Worm (Caenorhabditis elegans) whole organism, L1 larva: ENCODE data around the gene nhr-211.
A peak's percentile ranks its signal among the peaks of the same experiment; 100 is the strongest.

Experiments used
- C04F5.9 ChIP-seq: sonication (generic microtip); optimal IDR thresholded peaks from 2 replicates; lab custom pipeline; 2016; ENCODE audit warnings: missing genetic modification characterization, missing compliant biosample characterization
- C16A3.4 ChIP-seq: fragments of 150-350 bp; optimal IDR thresholded peaks from 2 replicates; lab custom pipeline; 2014; ENCODE audit warnings: missing biosample characterization, missing genetic modification characterization
- Y116A8C.19 ChIP-seq: sonication (generic microtip); optimal IDR thresholded peaks from 2 replicates; lab custom pipeline; 2016; ENCODE audit warnings: missing compliant biosample characterization, missing genetic modification characterization, borderline replicate concordance
- alr-1 ChIP-seq: fragments of 200-800 bp; sonication (Bioruptor generic); optimal IDR thresholded peaks from 2 replicates; lab custom pipeline; 2018; ENCODE audit warnings: borderline replicate concordance, mild to moderate bottlenecking, missing genetic modification characterization, missing compliant biosample characterization
- aly-2 ChIP-seq: fragments of 150-350 bp; optimal IDR thresholded peaks from 2 replicates; lab custom pipeline; 2014; ENCODE audit warnings: missing biosample characterization, missing genetic modification characterization
- ama-1 ChIP-seq: fragments of 150-350 bp; optimal IDR thresholded peaks from 2 replicates; lab custom pipeline; 2014
- ceh-63 ChIP-seq: fragments of 200-800 bp; sonication (Bioruptor generic); optimal IDR thresholded peaks from 2 replicates; lab custom pipeline; 2018; ENCODE audit warnings: mild to moderate bottlenecking, missing genetic modification characterization, missing compliant biosample characterization
- ceh-82 ChIP-seq, 3 experiments: fragments of 150-350 bp in 1 of 3; sonication (generic microtip) in 2 of 3; optimal IDR thresholded peaks; 2 replicates each; lab custom pipeline; 2014 to 2017; ENCODE audit warnings: missing biosample characterization in 3 of 3, missing genetic modification characterization in 3 of 3
- ceh-88 ChIP-seq: fragments of 200-800 bp; sonication (Bioruptor generic); IDR thresholded peaks from 2 replicates; pipeline ENCODE4 v1.3.6; 2022; ENCODE audit warnings: missing genetic modification characterization, missing compliant biosample characterization
- ces-1 ChIP-seq: fragments of 150-350 bp; optimal IDR thresholded peaks from 2 replicates; lab custom pipeline; 2014; ENCODE audit warnings: missing biosample characterization, missing genetic modification reagents, missing genetic modification characterization
- dpl-1 ChIP-seq, 3 experiments: fragments of 150-350 bp in 2 of 3; sonication (generic microtip) in 1 of 3; optimal IDR thresholded peaks; 2 replicates each; lab custom pipeline; 2014 to 2017; ENCODE audit warnings: missing biosample characterization in 3 of 3, missing genetic modification characterization in 3 of 3, missing genetic modification reagents in 3 of 3
- egl-13 ChIP-seq: sonication (generic microtip); optimal IDR thresholded peaks from 2 replicates; lab custom pipeline; 2016; ENCODE audit warnings: missing genotype, missing genetic modification reagents, missing genetic modification characterization, missing compliant biosample characterization
- egl-27 ChIP-seq, 2 experiments: fragments of 150-350 bp in 1 of 2; sonication (generic microtip); optimal IDR thresholded peaks; 3 replicates each; lab custom pipeline; 2017 to 2018; ENCODE audit warnings: missing biosample characterization in 2 of 2, missing genetic modification characterization in 2 of 2, missing genetic modification reagents in 2 of 2
- elt-3 ChIP-seq, 6 experiments: fragments of 150-350 bp in 1 of 6; sonication (generic microtip); optimal IDR thresholded peaks; 2 replicates each; lab custom pipeline; 2017 to 2018; ENCODE audit warnings: missing biosample characterization in 6 of 6, missing genetic modification characterization in 6 of 6, inconsistent platforms in 1 of 6
- fkh-4 ChIP-seq: sonication (generic microtip); optimal IDR thresholded peaks from 2 replicates; lab custom pipeline; 2016; ENCODE audit warnings: missing compliant biosample characterization, missing genetic modification characterization, borderline replicate concordance
- grh-1 ChIP-seq: fragments of 200-800 bp; sonication (Bioruptor generic); IDR thresholded peaks from 2 replicates; pipeline ENCODE4 v1.3.6; 2022; ENCODE audit warnings: missing genetic modification reagents, missing genetic modification characterization, missing compliant biosample characterization
- hpl-2 ChIP-seq: fragments of 150-350 bp; optimal IDR thresholded peaks from 2 replicates; lab custom pipeline; 2014; ENCODE audit warnings: missing biosample characterization, missing genetic modification reagents, missing genetic modification characterization
- irx-1 ChIP-seq: sonication (generic microtip); optimal IDR thresholded peaks from 2 replicates; lab custom pipeline; 2016; ENCODE audit warnings: missing genetic modification characterization, missing compliant biosample characterization
- lin-35 ChIP-seq, 2 experiments: fragments of 150-350 bp; optimal IDR thresholded peaks; 2 replicates each; lab custom pipeline; 2014; ENCODE audit warnings: missing biosample characterization in 2 of 2, missing genetic modification characterization in 2 of 2, missing genetic modification reagents in 2 of 2
- lir-3 ChIP-seq: sonication (generic microtip); optimal IDR thresholded peaks from 2 replicates; lab custom pipeline; 2016; ENCODE audit warnings: mild to moderate bottlenecking, missing genetic modification characterization, moderate library complexity, missing compliant biosample characterization; ENCODE audit not compliant: poor library complexity
- mab-9 ChIP-seq: fragments of 200-800 bp; sonication (Bioruptor generic); IDR thresholded peaks from 2 replicates; pipeline ENCODE4 v1.3.6; 2022; ENCODE audit warnings: missing genetic modification reagents, missing genetic modification characterization, missing compliant biosample characterization
- mdl-1 ChIP-seq, 2 experiments: fragments of 150-350 bp; optimal IDR thresholded peaks; 2 replicates each; lab custom pipeline; 2014 to 2017; ENCODE audit warnings: missing biosample characterization in 2 of 2, missing genetic modification characterization in 2 of 2, inconsistent platforms in 1 of 2
- mef-2 ChIP-seq: fragments of 150-350 bp; optimal IDR thresholded peaks from 2 replicates; lab custom pipeline; 2014; ENCODE audit warnings: missing biosample characterization, missing genetic modification characterization
- mep-1 ChIP-seq: fragments of 150-350 bp; optimal IDR thresholded peaks from 2 replicates; lab custom pipeline; 2014; ENCODE audit warnings: missing biosample characterization, missing genetic modification characterization
- nhr-11 ChIP-seq: fragments of 150-350 bp; optimal IDR thresholded peaks from 2 replicates; lab custom pipeline; 2014; ENCODE audit warnings: missing biosample characterization, missing genetic modification characterization
- nhr-20 ChIP-seq: sonication (generic microtip); optimal IDR thresholded peaks from 2 replicates; lab custom pipeline; 2016; ENCODE audit warnings: mild to moderate bottlenecking, missing genetic modification characterization, missing compliant biosample characterization
- nhr-237 ChIP-seq: fragments of 150-350 bp; optimal IDR thresholded peaks from 2 replicates; lab custom pipeline; 2014; ENCODE audit warnings: missing biosample characterization, missing genetic modification characterization
- nhr-71 ChIP-seq: sonication (generic microtip); optimal IDR thresholded peaks from 2 replicates; lab custom pipeline; 2016; ENCODE audit warnings: mild to moderate bottlenecking, missing genetic modification characterization, moderate library complexity, missing compliant biosample characterization
- nhr-76 ChIP-seq: sonication (generic microtip); optimal IDR thresholded peaks from 2 replicates; lab custom pipeline; 2017; ENCODE audit warnings: missing biosample characterization, missing genetic modification characterization
- nhr-77 ChIP-seq: fragments of 150-350 bp; optimal IDR thresholded peaks from 2 replicates; lab custom pipeline; 2014; ENCODE audit warnings: missing biosample characterization, missing genetic modification characterization
- nhr-85 ChIP-seq: sonication (generic microtip); peaks from one replicate; lab custom pipeline; 2016; ENCODE audit warnings: missing genetic modification characterization, inconsistent platforms, missing compliant biosample characterization
- nhr-90 ChIP-seq: sonication (generic microtip); optimal IDR thresholded peaks from 2 replicates; lab custom pipeline; 2016; ENCODE audit warnings: mild to moderate bottlenecking, missing genetic modification characterization, missing compliant biosample characterization; ENCODE audit not compliant: poor library complexity
- pax-3 ChIP-seq: fragments of 200-800 bp; sonication (Bioruptor generic); optimal IDR thresholded peaks from 2 replicates; lab custom pipeline; 2018; ENCODE audit warnings: mild to moderate bottlenecking, missing genetic modification characterization, moderate library complexity, missing compliant biosample characterization
- pqm-1 ChIP-seq: sonication (generic microtip); optimal IDR thresholded peaks from 3 replicates; lab custom pipeline; 2017; ENCODE audit warnings: missing biosample characterization, missing genetic modification characterization
- rnt-1 ChIP-seq: sonication (generic microtip); optimal IDR thresholded peaks from 2 replicates; lab custom pipeline; 2016; ENCODE audit warnings: mild to moderate bottlenecking, missing genetic modification characterization, moderate library complexity, missing compliant biosample characterization
- skn-1 ChIP-seq: fragments of 150-350 bp; optimal IDR thresholded peaks from 2 replicates; lab custom pipeline; 2014; ENCODE audit warnings: missing biosample characterization, missing genetic modification characterization
- snu-23 ChIP-seq: sonication (generic microtip); optimal IDR thresholded peaks from 2 replicates; lab custom pipeline; 2016; ENCODE audit warnings: missing genetic modification characterization, missing compliant biosample characterization
- sptf-1 ChIP-seq: fragments of 150-350 bp; optimal IDR thresholded peaks from 2 replicates; lab custom pipeline; 2014; ENCODE audit warnings: missing biosample characterization, missing genetic modification characterization
- sup-37 ChIP-seq: fragments of 200-800 bp; sonication (Bioruptor generic); optimal IDR thresholded peaks from 2 replicates; lab custom pipeline; 2018; ENCODE audit warnings: mild to moderate bottlenecking, missing genetic modification characterization, missing compliant biosample characterization
- tbx-2 ChIP-seq: sonication (generic microtip); optimal IDR thresholded peaks from 2 replicates; lab custom pipeline; 2016; ENCODE audit warnings: missing genetic modification characterization, missing compliant biosample characterization
- tlp-1 ChIP-seq: fragments of 150-350 bp; optimal IDR thresholded peaks from 2 replicates; lab custom pipeline; 2014; ENCODE audit warnings: missing biosample characterization, missing genetic modification characterization
- unc-30 ChIP-seq: sonication (generic microtip); optimal IDR thresholded peaks from 2 replicates; lab custom pipeline; 2017; ENCODE audit warnings: missing biosample characterization, missing genetic modification characterization
- unc-62 ChIP-seq: fragments of 150-350 bp; optimal IDR thresholded peaks from 2 replicates; lab custom pipeline; 2014; ENCODE audit warnings: missing biosample characterization, missing genetic modification reagents, missing genetic modification characterization
- unc-86 ChIP-seq: sonication (generic microtip); optimal IDR thresholded peaks from 2 replicates; lab custom pipeline; 2016; ENCODE audit warnings: missing genetic modification characterization, missing compliant biosample characterization
- ztf-11 ChIP-seq, 2 experiments: sonication (generic microtip); optimal IDR thresholded peaks; 2 replicates each; lab custom pipeline; 2016 to 2017; ENCODE audit warnings: missing genetic modification characterization in 2 of 2, missing biosample characterization in 1 of 2, missing compliant biosample characterization in 1 of 2
- ztf-4 ChIP-seq: fragments of 150-350 bp; optimal IDR thresholded peaks from 2 replicates; lab custom pipeline; 2014; ENCODE audit warnings: missing biosample characterization, missing genetic modification characterization

nhr-211 gene

ce11 chrV:525040-525439, 38.3 kb downstream of the nhr-211 start, which contains the start of gene R11G11.16:
TSS of gene R11G11.16 (minus strand) at chrV:525140.
- no peak for TF ChIP-seq mep-1 (tag; lab: Kevin White, UChicago)
- TF ChIP-seq alr-1 (tag; lab: Kevin White, UChicago), result no peak
- TF ChIP-seq Y116A8C.19 (tag; lab: Kevin White, UChicago), result no peak
- TF ChIP-seq skn-1 (tag; lab: Kevin White, UChicago), result no peak
- TF ChIP-seq unc-62 (GFP tag; lab: Kevin White, UChicago), result no peak
- no peak for TF ChIP-seq tlp-1 (tag; lab: Kevin White, UChicago)
- no peak for TF ChIP-seq mab-9
- TF ChIP-seq ceh-82 (tag; optimal IDR thresholded peaks at IDR 0.05; lab: Kevin White, UChicago), result no peak
- no peak for TF ChIP-seq mef-2 (tag; lab: Kevin White, UChicago)
- no peak for TF ChIP-seq elt-3 (tag; optimal IDR thresholded peaks at IDR 0.05; lab: Kevin White, UChicago)

DNA sequence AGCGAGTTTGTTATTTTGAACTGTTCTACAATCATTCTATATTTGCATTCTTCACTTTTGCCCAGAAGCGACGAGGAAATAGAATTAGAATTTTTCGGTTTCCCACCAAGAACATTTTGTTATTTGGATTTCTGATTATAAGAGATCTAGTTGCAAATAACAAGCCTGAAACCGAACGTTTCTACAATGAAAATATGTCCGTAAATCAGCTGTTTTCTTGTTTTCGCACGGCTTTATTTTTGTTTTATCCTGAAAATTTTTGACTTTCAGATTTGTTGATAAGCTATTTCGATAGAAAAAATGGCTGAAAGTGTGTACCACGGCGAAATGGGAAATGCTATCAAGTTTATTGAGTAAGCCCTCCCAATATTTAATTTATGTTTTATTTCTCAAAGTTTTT, 40.8 kb downstream of the nhr-211 start, which contains the start of gene srw-108:
srw-108 (plus strand) TSS at position 301 of the 400 bp plus-strand sequence.
- TF ChIP-seq ceh-88 (GFP tag; lab: Robert Waterston, UW) (no peak), nhr-76 (tag; lab: Kevin White, UChicago) (no peak)
- TF ChIP-seq, all 84 proteins: peak for 0

- TF ChIP-seq unc-62 (GFP tag; lab: Kevin White, UChicago), result no peak
- no peak for TF ChIP-seq nhr-76 (tag; lab: Kevin White, UChicago)
- peak; percentile 64 for TF ChIP-seq nhr-77
- TF ChIP-seq nhr-20 (tag; lab: Kevin White, UChicago), result peak; percentile 77
- TF ChIP-seq egl-27 (tag; optimal IDR thresholded peaks at IDR 0.05; lab: Kevin White, UChicago), result peak; percentile 70 to 83
- TF ChIP-seq hpl-2 (GFP tag; lab: Kevin White, UChicago), result no peak
- TF ChIP-seq ceh-82 (tag; optimal IDR thresholded peaks at IDR 0.05; lab: Kevin White, UChicago), result peak in 2 of 3 experiments; percentile 12 to 54
- no peak for TF ChIP-seq aly-2
- no peak for TF ChIP-seq sup-37 (GFP tag; lab: Kevin White, UChicago)
- TF ChIP-seq C04F5.9 (tag; lab: Kevin White, UChicago), result no peak
- TF ChIP-seq pax-3 (tag; lab: Kevin White, UChicago), result no peak
- TF ChIP-seq sptf-1 (tag; lab: Kevin White, UChicago), result no peak
- TF ChIP-seq unc-86 (tag; lab: Kevin White, UChicago), result no peak
- TF ChIP-seq unc-30, result no peak
- no peak for TF ChIP-seq lir-3 (tag; lab: Kevin White, UChicago)
- peak; percentile 45 for TF ChIP-seq rnt-1 (tag; lab: Kevin White, UChicago)
- TF ChIP-seq ceh-88 (GFP tag; lab: Robert Waterston, UW), result no peak
- peak; percentile 64 for TF ChIP-seq mep-1 (tag; lab: Kevin White, UChicago)
- peak in 1 of 2 experiments; percentile 59 for TF ChIP-seq lin-35 (GFP tag; optimal IDR thresholded peaks at IDR 0.05; lab: Kevin White, UChicago)
- TF ChIP-seq nhr-90 (tag; lab: Kevin White, UChicago), result peak; percentile 27
- TF ChIP-seq Y116A8C.19 (tag; lab: Kevin White, UChicago), result no peak
- peak; percentile 20 for TF ChIP-seq C16A3.4
- no peak for TF ChIP-seq ama-1 (lab: Kevin White, UChicago)
- TF ChIP-seq nhr-237 (tag; lab: Kevin White, UChicago), result no peak
- peak; percentile 59 for TF ChIP-seq nhr-11 (tag; lab: Kevin White, UChicago)
- peak; percentile 43 for TF ChIP-seq skn-1 (tag; lab: Kevin White, UChicago)
- no peak for TF ChIP-seq alr-1 (tag; lab: Kevin White, UChicago)
- peak in 2 of 3 experiments; percentile 8 to 17 for TF ChIP-seq dpl-1 (GFP tag; optimal IDR thresholded peaks at IDR 0.05; lab: Kevin White, UChicago)
- TF ChIP-seq nhr-85, result peak; percentile 83
- TF ChIP-seq elt-3 (tag; optimal IDR thresholded peaks at IDR 0.05; lab: Kevin White, UChicago), result peak in 2 of 6 experiments; percentile 18 to 29
- TF ChIP-seq fkh-4, result no peak
- no peak for TF ChIP-seq pqm-1 (tag; lab: Kevin White, UChicago)
- TF ChIP-seq ceh-63 (GFP tag; lab: Kevin White, UChicago), result no peak
- TF ChIP-seq nhr-71 (tag; lab: Kevin White, UChicago), result peak; percentile 76
- no peak for TF ChIP-seq mab-9
- no peak for TF ChIP-seq grh-1 (GFP tag; lab: Robert Waterston, UW)
- no peak for TF ChIP-seq egl-13 (tag; lab: Kevin White, UChicago)
- TF ChIP-seq tbx-2, result peak; percentile 23
- TF ChIP-seq mdl-1 (tag; optimal IDR thresholded peaks at IDR 0.05; lab: Kevin White, UChicago), result peak in 1 of 2 experiments; percentile 71
- TF ChIP-seq snu-23 (GFP tag; lab: Kevin White, UChicago), result peak; percentile 72
- no peak for TF ChIP-seq ztf-11 (tag; optimal IDR thresholded peaks at IDR 0.05; lab: Kevin White, UChicago)
- no peak for TF ChIP-seq irx-1 (tag; lab: Kevin White, UChicago)
- TF ChIP-seq ces-1 (GFP tag; lab: Kevin White, UChicago), result no peak
- TF ChIP-seq ztf-4 (tag; lab: Kevin White, UChicago), result peak; percentile 27
These were observed 45.3 kb downstream of the nhr-211 start, which contains the start of gene nhr-58 for ce11 chrV:532046-532445. TSS of gene nhr-58 (plus strand) at chrV:532259.
